Worm (Caenorhabditis elegans) whole organism, L1 larva: ENCODE results near the gene nog-1.

Source experiments
- C04F5.9 ChIP-seq: sonication (generic microtip); optimal IDR thresholded peaks from 2 replicates; lab custom pipeline; 2016; ENCODE audit warnings: missing genetic modification characterization, missing compliant biosample characterization
- C34B4.2 ChIP-seq: sonication (generic microtip); optimal IDR thresholded peaks from 2 replicates; lab custom pipeline; 2017; ENCODE audit warnings: mild to moderate bottlenecking, missing genetic modification characterization, missing compliant biosample characterization
- F16B12.6 ChIP-seq: fragments of 150-350 bp; optimal IDR thresholded peaks from 2 replicates; lab custom pipeline; 2014; ENCODE audit warnings: missing biosample characterization, missing genetic modification characterization
- Y116A8C.19 ChIP-seq: sonication (generic microtip); optimal IDR thresholded peaks from 2 replicates; lab custom pipeline; 2016; ENCODE audit warnings: missing compliant biosample characterization, missing genetic modification characterization, borderline replicate concordance
- alr-1 ChIP-seq: fragments of 200-800 bp; sonication (Bioruptor generic); optimal IDR thresholded peaks from 2 replicates; lab custom pipeline; 2018; ENCODE audit warnings: borderline replicate concordance, mild to moderate bottlenecking, missing genetic modification characterization, missing compliant biosample characterization
- ama-1 ChIP-seq: fragments of 150-350 bp; optimal IDR thresholded peaks from 2 replicates; lab custom pipeline; 2014
- blmp-1 ChIP-seq: fragments of 150-350 bp; optimal IDR thresholded peaks from 2 replicates; lab custom pipeline; 2014; ENCODE audit warnings: missing biosample characterization, missing genetic modification characterization
- ceh-8 ChIP-seq: fragments of 200-800 bp; sonication (Bioruptor generic); optimal IDR thresholded peaks from 2 replicates; lab custom pipeline; 2018; ENCODE audit warnings: mild to moderate bottlenecking, missing genetic modification characterization, moderate library complexity, missing compliant biosample characterization
- ceh-82 ChIP-seq, 3 experiments: fragments of 150-350 bp in 1 of 3; sonication (generic microtip) in 2 of 3; optimal IDR thresholded peaks; 2 replicates each; lab custom pipeline; 2014 to 2017; ENCODE audit warnings: missing biosample characterization in 3 of 3, missing genetic modification characterization in 3 of 3
- ceh-88 ChIP-seq: fragments of 200-800 bp; sonication (Bioruptor generic); IDR thresholded peaks from 2 replicates; pipeline ENCODE4 v1.3.6; 2022; ENCODE audit warnings: missing genetic modification characterization, missing compliant biosample characterization
- ces-1 ChIP-seq: fragments of 150-350 bp; optimal IDR thresholded peaks from 2 replicates; lab custom pipeline; 2014; ENCODE audit warnings: missing biosample characterization, missing genetic modification reagents, missing genetic modification characterization
- dsc-1 ChIP-seq: sonication (generic microtip); optimal IDR thresholded peaks from 2 replicates; lab custom pipeline; 2016; ENCODE audit warnings: mild to moderate bottlenecking, missing genetic modification characterization, missing compliant biosample characterization
- efl-3 ChIP-seq: fragments of 200-800 bp; sonication (Bioruptor generic); optimal IDR thresholded peaks from 2 replicates; lab custom pipeline; 2018; ENCODE audit warnings: mild to moderate bottlenecking, missing genetic modification characterization, missing compliant biosample characterization
- egl-13 ChIP-seq: sonication (generic microtip); optimal IDR thresholded peaks from 2 replicates; lab custom pipeline; 2016; ENCODE audit warnings: missing genotype, missing genetic modification reagents, missing genetic modification characterization, missing compliant biosample characterization
- egl-27 ChIP-seq, 2 experiments: fragments of 150-350 bp in 1 of 2; sonication (generic microtip); optimal IDR thresholded peaks; 3 replicates each; lab custom pipeline; 2017 to 2018; ENCODE audit warnings: missing biosample characterization in 2 of 2, missing genetic modification characterization in 2 of 2, missing genetic modification reagents in 2 of 2
- elt-3 ChIP-seq, 6 experiments: fragments of 150-350 bp in 1 of 6; sonication (generic microtip); optimal IDR thresholded peaks; 2 replicates each; lab custom pipeline; 2017 to 2018; ENCODE audit warnings: missing biosample characterization in 6 of 6, missing genetic modification characterization in 6 of 6, inconsistent platforms in 1 of 6
- fkh-10 ChIP-seq: sonication (generic microtip); optimal IDR thresholded peaks from 2 replicates; lab custom pipeline; 2017; ENCODE audit warnings: missing biosample characterization, missing genetic modification reagents, missing genetic modification characterization
- fkh-8 ChIP-seq: sonication (generic microtip); optimal IDR thresholded peaks from 2 replicates; lab custom pipeline; 2016; ENCODE audit warnings: mild to moderate bottlenecking, missing genetic modification characterization, missing compliant biosample characterization
- fos-1 ChIP-seq: fragments of 150-350 bp; optimal IDR thresholded peaks from 2 replicates; lab custom pipeline; 2014; ENCODE audit warnings: missing biosample characterization, missing genetic modification characterization
- grh-1 ChIP-seq: fragments of 200-800 bp; sonication (Bioruptor generic); IDR thresholded peaks from 2 replicates; pipeline ENCODE4 v1.3.6; 2022; ENCODE audit warnings: missing genetic modification reagents, missing genetic modification characterization, missing compliant biosample characterization
- hlh-4 ChIP-seq: sonication (generic microtip); optimal IDR thresholded peaks from 2 replicates; lab custom pipeline; 2016; ENCODE audit warnings: mild to moderate bottlenecking, missing genetic modification characterization, missing compliant biosample characterization
- irx-1 ChIP-seq: sonication (generic microtip); optimal IDR thresholded peaks from 2 replicates; lab custom pipeline; 2016; ENCODE audit warnings: missing genetic modification characterization, missing compliant biosample characterization
- isw-1 ChIP-seq: fragments of 200-800 bp; sonication (Bioruptor generic); IDR thresholded peaks from 2 replicates; pipeline ENCODE4 v1.3.6; 2022; ENCODE audit warnings: missing genetic modification characterization, missing compliant biosample characterization
- lin-15B ChIP-seq: fragments of 150-350 bp; sonication (generic microtip); optimal IDR thresholded peaks from 3 replicates; lab custom pipeline; 2014; ENCODE audit warnings: missing biosample characterization, missing genetic modification characterization
- lin-35 ChIP-seq, 2 experiments: fragments of 150-350 bp; optimal IDR thresholded peaks; 2 replicates each; lab custom pipeline; 2014; ENCODE audit warnings: missing biosample characterization in 2 of 2, missing genetic modification characterization in 2 of 2, missing genetic modification reagents in 2 of 2
- lin-39 ChIP-seq: fragments of 150-350 bp; optimal IDR thresholded peaks from 2 replicates; lab custom pipeline; 2014; ENCODE audit warnings: missing biosample characterization, missing genetic modification reagents, missing genetic modification characterization
- lsy-2 ChIP-seq, 2 experiments: fragments of 150-350 bp; optimal IDR thresholded peaks; 2 replicates each; lab custom pipeline; 2014; ENCODE audit warnings: missing biosample characterization in 2 of 2, missing genetic modification characterization in 2 of 2
- mab-9 ChIP-seq: fragments of 200-800 bp; sonication (Bioruptor generic); IDR thresholded peaks from 2 replicates; pipeline ENCODE4 v1.3.6; 2022; ENCODE audit warnings: missing genetic modification reagents, missing genetic modification characterization, missing compliant biosample characterization
- mdl-1 ChIP-seq, 2 experiments: fragments of 150-350 bp; optimal IDR thresholded peaks; 2 replicates each; lab custom pipeline; 2014 to 2017; ENCODE audit warnings: missing biosample characterization in 2 of 2, missing genetic modification characterization in 2 of 2, inconsistent platforms in 1 of 2
- mep-1 ChIP-seq: fragments of 150-350 bp; optimal IDR thresholded peaks from 2 replicates; lab custom pipeline; 2014; ENCODE audit warnings: missing biosample characterization, missing genetic modification characterization
- nhr-12 ChIP-seq: sonication (generic microtip); optimal IDR thresholded peaks from 2 replicates; lab custom pipeline; 2017; ENCODE audit warnings: missing biosample characterization, missing genetic modification characterization
- nhr-28 ChIP-seq: fragments of 150-350 bp; optimal IDR thresholded peaks from 2 replicates; lab custom pipeline; 2014; ENCODE audit warnings: missing biosample characterization, missing genetic modification characterization
- nhr-47 ChIP-seq: sonication (generic microtip); optimal IDR thresholded peaks from 2 replicates; lab custom pipeline; 2016; ENCODE audit warnings: mild to moderate bottlenecking, missing genetic modification characterization, moderate library complexity, missing compliant biosample characterization
- nhr-71 ChIP-seq: sonication (generic microtip); optimal IDR thresholded peaks from 2 replicates; lab custom pipeline; 2016; ENCODE audit warnings: mild to moderate bottlenecking, missing genetic modification characterization, moderate library complexity, missing compliant biosample characterization
- nhr-90 ChIP-seq: sonication (generic microtip); optimal IDR thresholded peaks from 2 replicates; lab custom pipeline; 2016; ENCODE audit warnings: mild to moderate bottlenecking, missing genetic modification characterization, missing compliant biosample characterization; ENCODE audit not compliant: poor library complexity
- pag-3 ChIP-seq: sonication (generic microtip); optimal IDR thresholded peaks from 2 replicates; lab custom pipeline; 2017; ENCODE audit warnings: missing genetic modification characterization, mild to moderate bottlenecking, missing compliant biosample characterization, antibody characterized with exemption, borderline replicate concordance; ENCODE audit not compliant: insufficient read depth
- pqm-1 ChIP-seq: sonication (generic microtip); optimal IDR thresholded peaks from 3 replicates; lab custom pipeline; 2017; ENCODE audit warnings: missing biosample characterization, missing genetic modification characterization
- rnt-1 ChIP-seq: sonication (generic microtip); optimal IDR thresholded peaks from 2 replicates; lab custom pipeline; 2016; ENCODE audit warnings: mild to moderate bottlenecking, missing genetic modification characterization, moderate library complexity, missing compliant biosample characterization
- snu-23 ChIP-seq: sonication (generic microtip); optimal IDR thresholded peaks from 2 replicates; lab custom pipeline; 2016; ENCODE audit warnings: missing genetic modification characterization, missing compliant biosample characterization
- sox-4 ChIP-seq: sonication (generic microtip); optimal IDR thresholded peaks from 2 replicates; lab custom pipeline; 2016; ENCODE audit warnings: missing genetic modification characterization, missing compliant biosample characterization
- sptf-1 ChIP-seq: fragments of 150-350 bp; optimal IDR thresholded peaks from 2 replicates; lab custom pipeline; 2014; ENCODE audit warnings: missing biosample characterization, missing genetic modification characterization
- sup-37 ChIP-seq: fragments of 200-800 bp; sonication (Bioruptor generic); optimal IDR thresholded peaks from 2 replicates; lab custom pipeline; 2018; ENCODE audit warnings: mild to moderate bottlenecking, missing genetic modification characterization, missing compliant biosample characterization
- swsn-7 ChIP-seq: sonication (generic microtip); optimal IDR thresholded peaks from 2 replicates; lab custom pipeline; 2016; ENCODE audit warnings: missing genetic modification characterization, missing compliant biosample characterization
- tbx-2 ChIP-seq: sonication (generic microtip); optimal IDR thresholded peaks from 2 replicates; lab custom pipeline; 2016; ENCODE audit warnings: missing genetic modification characterization, missing compliant biosample characterization
- tlp-1 ChIP-seq: fragments of 150-350 bp; optimal IDR thresholded peaks from 2 replicates; lab custom pipeline; 2014; ENCODE audit warnings: missing biosample characterization, missing genetic modification characterization
- unc-30 ChIP-seq: sonication (generic microtip); optimal IDR thresholded peaks from 2 replicates; lab custom pipeline; 2017; ENCODE audit warnings: missing biosample characterization, missing genetic modification characterization
- unc-62 ChIP-seq: fragments of 150-350 bp; optimal IDR thresholded peaks from 2 replicates; lab custom pipeline; 2014; ENCODE audit warnings: missing biosample characterization, missing genetic modification reagents, missing genetic modification characterization
- unc-86 ChIP-seq: sonication (generic microtip); optimal IDR thresholded peaks from 2 replicates; lab custom pipeline; 2016; ENCODE audit warnings: missing genetic modification characterization, missing compliant biosample characterization
- unc-98 ChIP-seq: fragments of 200-800 bp; sonication (Bioruptor generic); IDR thresholded peaks from 2 replicates; pipeline ENCODE4 v1.3.6; 2022; ENCODE audit warnings: missing genetic modification characterization, missing compliant biosample characterization
- vab-15 ChIP-seq: sonication (generic microtip); optimal IDR thresholded peaks from 2 replicates; lab custom pipeline; 2017; ENCODE audit warnings: missing genotype, mild to moderate bottlenecking, missing genetic modification characterization, missing compliant biosample characterization
- xbp-1 ChIP-seq: sonication (generic microtip); optimal IDR thresholded peaks from 2 replicates; lab custom pipeline; 2016; ENCODE audit warnings: missing genetic modification characterization, missing compliant biosample characterization
- zag-1 ChIP-seq: fragments of 150-350 bp; optimal IDR thresholded peaks from 2 replicates; lab custom pipeline; 2014; ENCODE audit warnings: missing biosample characterization, missing genetic modification characterization
- ztf-11 ChIP-seq, 2 experiments: sonication (generic microtip); optimal IDR thresholded peaks; 2 replicates each; lab custom pipeline; 2016 to 2017; ENCODE audit warnings: missing genetic modification characterization in 2 of 2, missing biosample characterization in 1 of 2, missing compliant biosample characterization in 1 of 2
- ztf-4 ChIP-seq: fragments of 150-350 bp; optimal IDR thresholded peaks from 2 replicates; lab custom pipeline; 2014; ENCODE audit warnings: missing biosample characterization, missing genetic modification characterization

nog-1 gene

DNA sequence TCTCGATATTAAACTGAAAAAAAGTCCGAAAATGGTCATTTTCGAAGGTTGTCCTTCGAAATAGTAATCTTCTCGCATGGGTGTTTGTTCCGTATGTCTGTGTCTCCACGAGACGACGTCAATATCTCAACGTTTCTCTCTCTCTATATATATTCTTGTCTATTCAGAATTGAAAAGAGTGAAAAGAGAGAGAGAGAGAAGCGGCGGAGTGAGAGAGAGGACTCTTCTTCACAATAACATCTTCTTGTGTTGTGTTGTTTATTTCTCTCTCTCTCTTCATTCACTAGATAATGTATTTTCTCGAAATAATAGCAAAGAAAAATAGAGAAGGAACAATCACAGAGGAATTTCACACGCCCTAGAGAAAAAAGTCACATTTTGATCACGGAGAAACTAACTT is 27.3 kb upstream of the nog-1 start:
- TF ChIP-seq isw-1 (peak; percentile 4; the same call in 1 of the 2 replicates), ama-1 (lab: Kevin White, UChicago) (no peak), grh-1 (GFP tag; lab: Robert Waterston, UW) (no peak), egl-27 (tag; optimal IDR thresholded peaks at IDR 0.05; lab: Kevin White, UChicago) (no peak), irx-1 (tag; lab: Kevin White, UChicago) (no peak), ceh-88 (GFP tag; lab: Robert Waterston, UW) (no peak), lin-39 (tag; lab: Kevin White, UChicago) (no peak), fkh-10 (no peak), vab-15 (tag; lab: Kevin White, UChicago) (no peak), mab-9 (GFP tag; lab: Robert Waterston, UW) (no peak), alr-1 (tag; lab: Kevin White, UChicago) (no peak), lin-15B (tag; lab: Kevin White, UChicago) (no peak), Y116A8C.19 (tag; lab: Kevin White, UChicago) (no peak), ceh-8 (GFP tag; lab: Kevin White, UChicago) (no peak), fos-1 (tag; lab: Kevin White, UChicago) (no peak), rnt-1 (tag; lab: Kevin White, UChicago) (peak; percentile 29), pqm-1 (no peak), dsc-1 (tag; lab: Kevin White, UChicago) (no peak), nhr-47 (peak; percentile 30), hlh-4 (tag; lab: Kevin White, UChicago) (no peak), ztf-11 (tag; optimal IDR thresholded peaks at IDR 0.05; lab: Kevin White, UChicago) (no peak), tbx-2 (tag; lab: Kevin White, UChicago) (no peak), snu-23 (GFP tag; lab: Kevin White, UChicago) (peak; percentile 66), unc-98 (no peak), nhr-28 (tag; lab: Kevin White, UChicago) (no peak), ztf-4 (no peak), C34B4.2 (no peak), mep-1 (tag; lab: Kevin White, UChicago) (peak; percentile 64), lsy-2 (tag; optimal IDR thresholded peaks at IDR 0.05; lab: Kevin White, UChicago) (peak; percentile 26 to 69), ces-1 (GFP tag; lab: Kevin White, UChicago) (no peak), mdl-1 (tag; optimal IDR thresholded peaks at IDR 0.05; lab: Kevin White, UChicago) (no peak), unc-30 (tag; lab: Kevin White, UChicago) (no peak), sox-4 (tag; lab: Kevin White, UChicago) (no peak), unc-86 (tag; lab: Kevin White, UChicago) (no peak), unc-62 (GFP tag; lab: Kevin White, UChicago) (no peak), efl-3 (GFP tag; lab: Kevin White, UChicago) (no peak), ceh-82 (tag; optimal IDR thresholded peaks at IDR 0.05; lab: Kevin White, UChicago) (peak in 1 of 3 experiments; percentile 29), fkh-8 (tag; lab: Kevin White, UChicago) (peak; percentile 23), sptf-1 (tag; lab: Kevin White, UChicago) (no peak), zag-1 (tag; lab: Kevin White, UChicago) (no peak), C04F5.9 (tag; lab: Kevin White, UChicago) (no peak), pag-3 (tag; lab: Kevin White, UChicago) (no peak), xbp-1 (no peak), F16B12.6 (tag; lab: Kevin White, UChicago) (no peak), lin-35 (GFP tag; optimal IDR thresholded peaks at IDR 0.05; lab: Kevin White, UChicago) (peak; percentile 3 to 46), sup-37 (GFP tag; lab: Kevin White, UChicago) (no peak), nhr-12 (tag; lab: Kevin White, UChicago) (no peak), egl-13 (tag; lab: Kevin White, UChicago) (no peak), swsn-7 (tag; lab: Kevin White, UChicago) (peak; percentile 28), blmp-1 (tag; lab: Kevin White, UChicago) (peak; percentile 90), nhr-71 (peak; percentile 53), nhr-90 (no peak), elt-3 (tag; optimal IDR thresholded peaks at IDR 0.05; lab: Kevin White, UChicago) (peak in 1 of 6 experiments; percentile 12), tlp-1 (tag; lab: Kevin White, UChicago) (no peak)
